Worm (Caenorhabditis elegans): Measurements from ENCODE around the gene gldi-2.

DNA sequence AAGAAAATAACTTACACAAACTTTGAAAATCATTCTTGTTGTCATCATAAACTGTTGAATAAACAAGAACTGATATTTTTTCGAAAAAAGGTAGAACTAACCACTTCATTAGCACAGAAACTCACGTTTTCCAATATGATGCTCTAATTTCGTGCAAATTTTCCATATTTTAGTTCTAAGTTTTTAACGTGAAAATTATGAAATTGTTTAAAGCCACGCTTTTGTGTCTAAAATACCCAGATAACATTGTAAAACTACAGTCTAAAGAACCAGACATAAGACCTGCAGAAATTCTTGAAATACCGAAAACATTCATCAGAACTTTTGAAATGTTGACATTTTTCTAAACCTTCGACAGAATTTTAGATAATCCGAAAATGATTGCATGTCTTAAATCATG, 23.9 kb downstream of the gldi-2 start, which contains the start of gene F31E8.5:
- TF ChIP-seq nhr-28 (tag; optimal IDR thresholded peaks at IDR 0.05) (no peak), ceh-82 (tag; optimal IDR thresholded peaks at IDR 0.05) (no peak)

Measured in whole organism, L3 larva.